Worm (Caenorhabditis elegans) whole organism, L4 larva: ENCODE data around the gene abu-6.
A peak's percentile ranks its signal among the peaks of the same experiment; 100 is the strongest.

Experiments
- F10B5.3 ChIP-seq: sonication (generic microtip); optimal IDR thresholded peaks from 2 replicates; lab custom pipeline; 2016; ENCODE audit warnings: mild to moderate bottlenecking, missing genetic modification characterization, missing compliant biosample characterization
- F26F4.8 ChIP-seq: fragments of 200-800 bp; sonication (Bioruptor generic); conservative IDR thresholded peaks from 2 replicates; pipeline ENCODE4 v1.3.6; 2022; ENCODE audit warnings: missing genetic modification characterization, missing compliant biosample characterization
- T26A8.4 ChIP-seq: fragments of 200-800 bp; sonication (Bioruptor generic); IDR thresholded peaks from 2 replicates; pipeline ENCODE4 v1.3.6; 2022; ENCODE audit warnings: missing genetic modification characterization, missing compliant biosample characterization
- Y48G9A.11 ChIP-seq: fragments of 200-800 bp; sonication (Bioruptor generic); IDR thresholded peaks from 2 replicates; pipeline ENCODE4 v1.3.6; 2022; ENCODE audit warnings: missing genetic modification reagents, missing genetic modification characterization, missing compliant biosample characterization
- Y5F2A.4 ChIP-seq: fragments of 200-800 bp; sonication (Bioruptor generic); optimal IDR thresholded peaks from 2 replicates; lab custom pipeline; 2018; ENCODE audit warnings: mild to moderate bottlenecking, missing genetic modification characterization, missing compliant biosample characterization
- ZK337.2 ChIP-seq: fragments of 200-800 bp; sonication (Bioruptor generic); IDR thresholded peaks from 2 replicates; pipeline ENCODE4 v1.3.6; 2022; ENCODE audit warnings: missing genetic modification reagents, missing genetic modification characterization, missing compliant biosample characterization
- aly-2 ChIP-seq: sonication (generic microtip); optimal IDR thresholded peaks from 2 replicates; lab custom pipeline; 2018; ENCODE audit warnings: missing biosample characterization, missing genetic modification characterization
- arid-1 ChIP-seq: fragments of 200-800 bp; sonication (Bioruptor generic); conservative IDR thresholded peaks from 2 replicates; pipeline ENCODE4 v1.3.6; 2022; ENCODE audit warnings: missing genetic modification reagents, missing genetic modification characterization, missing compliant biosample characterization
- ceh-44 ChIP-seq: fragments of 200-800 bp; sonication (Bioruptor generic); IDR thresholded peaks from 2 replicates; pipeline ENCODE4 v1.3.6; 2022; ENCODE audit warnings: missing genetic modification reagents, missing genetic modification characterization, missing compliant biosample characterization
- ceh-82 ChIP-seq: sonication (generic microtip); optimal IDR thresholded peaks from 2 replicates; lab custom pipeline; 2017; ENCODE audit warnings: missing biosample characterization, missing genetic modification characterization
- ces-1 ChIP-seq: fragments of 150-350 bp; sonication (generic microtip); optimal IDR thresholded peaks from 4 replicates; lab custom pipeline; 2014; ENCODE audit warnings: missing biosample characterization, missing genetic modification reagents, missing genetic modification characterization
- cey-2 ChIP-seq: sonication (generic microtip); optimal IDR thresholded peaks from 3 replicates; lab custom pipeline; 2017; ENCODE audit warnings: missing genetic modification characterization, mild to moderate bottlenecking, missing compliant biosample characterization, antibody characterized with exemption, borderline replicate concordance; ENCODE audit not compliant: insufficient read depth
- daf-12 ChIP-seq: fragments of 150-350 bp; optimal IDR thresholded peaks from 2 replicates; lab custom pipeline; 2014; ENCODE audit warnings: missing biosample characterization, missing genetic modification reagents, missing genetic modification characterization
- daf-16 ChIP-seq, 3 experiments: sonication (generic microtip); optimal IDR thresholded peaks; 2 replicates each; lab custom pipeline; 2016 to 2017; ENCODE audit warnings: missing genetic modification characterization in 3 of 3, missing genetic modification reagents in 3 of 3, mild to moderate bottlenecking in 2 of 3, missing compliant biosample characterization in 2 of 3, missing biosample characterization in 1 of 3, moderate library complexity in 1 of 3
- dpl-1 ChIP-seq: fragments of 150-350 bp; optimal IDR thresholded peaks from 2 replicates; lab custom pipeline; 2014; ENCODE audit warnings: missing biosample characterization, missing genetic modification reagents, missing genetic modification characterization
- duxl-1 ChIP-seq: sonication (generic microtip); optimal IDR thresholded peaks from 2 replicates; lab custom pipeline; 2016; ENCODE audit warnings: mild to moderate bottlenecking, missing genetic modification characterization, moderate library complexity, missing compliant biosample characterization; ENCODE audit not compliant: poor library complexity
- dve-1 ChIP-seq: sonication (generic microtip); optimal IDR thresholded peaks from 2 replicates; lab custom pipeline; 2017; ENCODE audit warnings: antibody characterized with exemption, mild to moderate bottlenecking, missing genetic modification characterization, missing compliant biosample characterization; ENCODE audit not compliant: insufficient read depth
- fkh-10 ChIP-seq: fragments of 150-350 bp; optimal IDR thresholded peaks from 2 replicates; lab custom pipeline; 2014; ENCODE audit warnings: missing biosample characterization, missing genetic modification reagents, missing genetic modification characterization
- gei-8 ChIP-seq: fragments of 200-800 bp; sonication (Bioruptor generic); optimal IDR thresholded peaks from 2 replicates; lab custom pipeline; 2018; ENCODE audit warnings: mild to moderate bottlenecking, missing genetic modification characterization, missing compliant biosample characterization
- hlh-11 ChIP-seq: fragments of 200-800 bp; sonication (Bioruptor generic); optimal IDR thresholded peaks from 2 replicates; lab custom pipeline; 2018; ENCODE audit warnings: mild to moderate bottlenecking, missing genetic modification characterization, missing compliant biosample characterization
- hlh-30 ChIP-seq: sonication (generic microtip); optimal IDR thresholded peaks from 2 replicates; lab custom pipeline; 2017; ENCODE audit warnings: antibody characterized with exemption, mild to moderate bottlenecking, missing genetic modification characterization, missing compliant biosample characterization; ENCODE audit not compliant: insufficient read depth
- lim-7 ChIP-seq: fragments of 200-800 bp; sonication (Bioruptor generic); IDR thresholded peaks from 2 replicates; pipeline ENCODE4 v1.3.6; 2022; ENCODE audit warnings: missing genetic modification characterization, missing compliant biosample characterization
- lin-1 ChIP-seq: fragments of 200-800 bp; sonication (Bioruptor generic); IDR thresholded peaks from 2 replicates; pipeline ENCODE4 v1.3.6; 2022; ENCODE audit warnings: missing genetic modification reagents, missing genetic modification characterization, missing compliant biosample characterization
- lin-15B ChIP-seq: fragments of 150-350 bp; sonication (generic microtip); optimal IDR thresholded peaks from 3 replicates; lab custom pipeline; 2014; ENCODE audit warnings: missing biosample characterization, missing genetic modification characterization
- lin-38 ChIP-seq: fragments of 200-800 bp; sonication (Bioruptor generic); IDR thresholded peaks from 2 replicates; pipeline ENCODE4 v1.3.6; 2022; ENCODE audit warnings: missing genetic modification reagents, missing genetic modification characterization, missing compliant biosample characterization
- lir-3 ChIP-seq: sonication (generic microtip); optimal IDR thresholded peaks from 2 replicates; lab custom pipeline; 2016; ENCODE audit warnings: mild to moderate bottlenecking, missing genetic modification characterization, missing compliant biosample characterization
- lsy-2 ChIP-seq, 2 experiments: fragments of 150-350 bp in 1 of 2; sonication (generic microtip) in 1 of 2; optimal IDR thresholded peaks; 2 replicates each; lab custom pipeline; 2014 to 2017; ENCODE audit warnings: missing biosample characterization in 2 of 2, missing genetic modification characterization in 2 of 2
- madf-5 ChIP-seq, 2 experiments: fragments of 200-800 bp; sonication (Bioruptor generic); IDR thresholded peaks; 2 replicates each; pipeline ENCODE4 v1.3.6; 2022; ENCODE audit warnings: missing compliant biosample characterization in 2 of 2, missing genetic modification characterization in 2 of 2
- nhr-25 ChIP-seq: sonication (generic microtip); optimal IDR thresholded peaks from 2 replicates; lab custom pipeline; 2017; ENCODE audit warnings: missing genetic modification characterization, mild to moderate bottlenecking, missing compliant biosample characterization, antibody characterized with exemption, moderate library complexity, borderline replicate concordance; ENCODE audit not compliant: insufficient read depth
- nhr-28 ChIP-seq: fragments of 150-350 bp; optimal IDR thresholded peaks from 2 replicates; lab custom pipeline; 2014; ENCODE audit warnings: missing biosample characterization, missing genetic modification characterization
- nhr-41 ChIP-seq: fragments of 200-800 bp; sonication (Bioruptor generic); IDR thresholded peaks from 2 replicates; pipeline ENCODE4 v1.3.6; 2022; ENCODE audit warnings: missing genetic modification reagents, missing genetic modification characterization, missing compliant biosample characterization
- nhr-42 ChIP-seq: fragments of 200-800 bp; sonication (Bioruptor generic); IDR thresholded peaks from 2 replicates; pipeline ENCODE4 v1.3.6; 2022; ENCODE audit warnings: missing genetic modification characterization, missing compliant biosample characterization
- nhr-77 ChIP-seq: fragments of 150-350 bp; optimal IDR thresholded peaks from 2 replicates; lab custom pipeline; 2014; ENCODE audit warnings: missing biosample characterization, missing genetic modification characterization
- rbr-2 ChIP-seq: sonication (generic microtip); optimal IDR thresholded peaks from 2 replicates; lab custom pipeline; 2016; ENCODE audit warnings: missing genotype, missing genetic modification characterization, missing compliant biosample characterization
- sdz-12 ChIP-seq: fragments of 200-800 bp; sonication (Bioruptor generic); optimal IDR thresholded peaks from 2 replicates; lab custom pipeline; 2018; ENCODE audit warnings: mild to moderate bottlenecking, missing genetic modification characterization, missing compliant biosample characterization
- snpc-1.2 ChIP-seq: fragments of 200-800 bp; sonication (Bioruptor generic); IDR thresholded peaks from 2 replicates; pipeline ENCODE4 v1.3.6; 2022; ENCODE audit warnings: missing genetic modification reagents, missing genetic modification characterization, missing compliant biosample characterization
- spr-3 ChIP-seq: fragments of 200-800 bp; sonication (Bioruptor generic); optimal IDR thresholded peaks from 2 replicates; lab custom pipeline; 2018; ENCODE audit warnings: mild to moderate bottlenecking, missing genetic modification characterization, missing compliant biosample characterization
- unc-39 ChIP-seq: sonication (generic microtip); optimal IDR thresholded peaks from 2 replicates; lab custom pipeline; 2017; ENCODE audit warnings: missing biosample characterization, missing genetic modification characterization
- unc-62 ChIP-seq, 3 experiments: fragments of 150-350 bp in 1 of 3; sonication (generic microtip); optimal IDR thresholded peaks in 2 of 3; peaks in 1 of 3; 1 replicate in 1 of 3; 2 replicates in 2 of 3; lab custom pipeline; 2014 to 2017; ENCODE audit warnings: missing biosample characterization in 3 of 3, missing genetic modification characterization in 3 of 3, missing genetic modification reagents in 3 of 3, missing genotype in 1 of 3
- vab-7 ChIP-seq: fragments of 200-800 bp; sonication (Bioruptor generic); IDR thresholded peaks from 2 replicates; pipeline ENCODE4 v1.3.6; 2022; ENCODE audit warnings: missing genetic modification reagents, missing genetic modification characterization, missing compliant biosample characterization
- zfp-2 ChIP-seq: sonication (generic microtip); optimal IDR thresholded peaks from 2 replicates; lab custom pipeline; 2016; ENCODE audit warnings: mild to moderate bottlenecking, missing genetic modification characterization, missing compliant biosample characterization
- zfp-3 ChIP-seq: fragments of 200-800 bp; sonication (Bioruptor generic); conservative IDR thresholded peaks from 2 replicates; pipeline ENCODE4 v1.3.6; 2022; ENCODE audit warnings: missing genetic modification reagents, missing genetic modification characterization, missing compliant biosample characterization
- zip-2 ChIP-seq: fragments of 150-350 bp; optimal IDR thresholded peaks from 2 replicates; lab custom pipeline; 2014; ENCODE audit warnings: missing biosample characterization, missing genetic modification characterization
- ztf-11 ChIP-seq: fragments of 150-350 bp; optimal IDR thresholded peaks from 2 replicates; lab custom pipeline; 2014; ENCODE audit warnings: missing biosample characterization, missing genetic modification characterization

abu-6 gene

ce11 chrV:5155516-5155915, 6.2 kb downstream of the abu-6 start, which contains the start of gene srx-38:
Gene srx-38 (minus strand): TSS chrV:5155616.
- TF ChIP-seq rbr-2 (tag; lab: Kevin White, UChicago): no peak
- TF ChIP-seq ces-1 (GFP tag; lab: Kevin White, UChicago): no peak
- TF ChIP-seq ceh-82 (tag; lab: Kevin White, UChicago): no peak
- TF ChIP-seq duxl-1 (tag; lab: Kevin White, UChicago): no peak
- TF ChIP-seq arid-1 (GFP tag; lab: Robert Waterston, UW): no peak
- no peak for TF ChIP-seq nhr-77 (tag; lab: Kevin White, UChicago)
- TF ChIP-seq zfp-2: no peak
- TF ChIP-seq zfp-3: no peak
- TF ChIP-seq madf-5 (GFP tag; IDR thresholded peaks at IDR 0.05; lab: Robert Waterston, UW): no peak
- TF ChIP-seq dpl-1 (GFP tag; lab: Kevin White, UChicago): no peak
- TF ChIP-seq lsy-2 (tag; optimal IDR thresholded peaks at IDR 0.05; lab: Kevin White, UChicago): no peak
- no peak for TF ChIP-seq unc-39 (tag; lab: Kevin White, UChicago)
- TF ChIP-seq dve-1 (tag; lab: Kevin White, UChicago): no peak
- no peak for TF ChIP-seq ZK337.2
- no peak for TF ChIP-seq lin-15B (tag; lab: Kevin White, UChicago)
- no peak for TF ChIP-seq daf-16 (GFP tag; optimal IDR thresholded peaks at IDR 0.05; lab: Kevin White, UChicago)
- no peak for TF ChIP-seq daf-16 (tag; optimal IDR thresholded peaks at IDR 0.05; lab: Kevin White, UChicago)

- TF ChIP-seq snpc-1.2 (GFP tag; lab: Robert Waterston, UW) (no peak), unc-62 (GFP tag; optimal IDR thresholded peaks at IDR 0.05 in 1 of 2; lab: Kevin White, UChicago) (peak in 1 of 2 experiments; percentile 0), unc-62 (tag; optimal IDR thresholded peaks at IDR 0.05; lab: Kevin White, UChicago) (no peak)
Measured at ce11 chrV:5150880-5151279, 10.8 kb downstream of the abu-6 start, which contains the start of gene srh-130. Gene srh-130 (plus strand): TSS chrV:5151180.

- no peak for TF ChIP-seq sdz-12 (GFP tag; lab: Kevin White, UChicago)
- TF ChIP-seq vab-7 (GFP tag; lab: Robert Waterston, UW): no peak
- no peak for TF ChIP-seq daf-12 (tag; lab: Kevin White, UChicago)
- TF ChIP-seq Y5F2A.4 (GFP tag; lab: Kevin White, UChicago): no peak
- no peak for TF ChIP-seq aly-2 (tag; lab: Kevin White, UChicago)
- TF ChIP-seq dve-1 (tag; lab: Kevin White, UChicago): no peak
- no peak for TF ChIP-seq Y48G9A.11 (GFP tag; lab: Robert Waterston, UW)
- no peak for TF ChIP-seq spr-3 (GFP tag; lab: Kevin White, UChicago)
- TF ChIP-seq nhr-42 (GFP tag; lab: Robert Waterston, UW): no peak
- TF ChIP-seq daf-16 (GFP tag; optimal IDR thresholded peaks at IDR 0.05; lab: Kevin White, UChicago): no peak
- no peak for TF ChIP-seq daf-16 (tag; optimal IDR thresholded peaks at IDR 0.05; lab: Kevin White, UChicago)
- TF ChIP-seq ZK337.2: no peak
- no peak for TF ChIP-seq nhr-41 (GFP tag; lab: Robert Waterston, UW)
- no peak for TF ChIP-seq hlh-30 (tag; lab: Kevin White, UChicago)
- TF ChIP-seq hlh-11 (tag; lab: Kevin White, UChicago): no peak
- TF ChIP-seq F10B5.3 (tag; lab: Kevin White, UChicago): no peak
- TF ChIP-seq gei-8 (GFP tag; lab: Kevin White, UChicago): no peak
Measured at ce11 chrV:5146394-5146793, 15.3 kb downstream of the abu-6 start, which contains the start of gene F14F9.6. Gene F14F9.6 (minus strand): TSS chrV:5146494.

- no peak for TF ChIP-seq F26F4.8 (GFP tag; lab: Robert Waterston, UW)
- TF ChIP-seq nhr-25 (tag; lab: Kevin White, UChicago): no peak
- no peak for TF ChIP-seq vab-7 (GFP tag; lab: Robert Waterston, UW)
- TF ChIP-seq zip-2 (tag; lab: Kevin White, UChicago): no peak
- TF ChIP-seq T26A8.4 (GFP tag; lab: Robert Waterston, UW): no peak
- no peak for TF ChIP-seq lin-38
- TF ChIP-seq lin-1 (GFP tag; lab: Robert Waterston, UW): no peak
- no peak for TF ChIP-seq ceh-44 (GFP tag; lab: Robert Waterston, UW)
- no peak for TF ChIP-seq lim-7 (GFP tag; lab: Robert Waterston, UW)
- no peak for TF ChIP-seq lir-3 (tag; lab: Kevin White, UChicago)
- TF ChIP-seq spr-3 (GFP tag; lab: Kevin White, UChicago): no peak
- TF ChIP-seq cey-2 (tag; lab: Kevin White, UChicago): no peak
- no peak for TF ChIP-seq nhr-28 (tag; lab: Kevin White, UChicago)
- no peak for TF ChIP-seq fkh-10 (GFP tag; lab: Kevin White, UChicago)
- TF ChIP-seq ztf-11 (tag; lab: Kevin White, UChicago): no peak
- no peak for TF ChIP-seq lsy-2 (tag; optimal IDR thresholded peaks at IDR 0.05; lab: Kevin White, UChicago)
Measured at ce11 chrV:5144541-5144940, 17.2 kb downstream of the abu-6 start, which contains the start of gene F14F9.2. Gene F14F9.2 (plus strand): TSS chrV:5144841.
